Fruit fly (Drosophila melanogaster) S2 (cell line): ENCODE measurements around the gene Pgam5.

ENCODE experiments used
- CG8478 ChIP-seq: fragments of >200 bp; optimal IDR thresholded peaks from 2 replicates; lab custom pipeline; 2018
- CTCF ChIP-seq, 2 experiments: fragments of >200 bp; optimal IDR thresholded peaks; 2 replicates each; lab custom pipeline; 2018

Gene Pgam5

dm6 chrX:1873515-1874126 is at the start of gene Pgam5, which contains the start of gene Vps26:
Pgam5 (minus strand) TSS chrX:1873565.
Vps26 (plus strand) TSS chrX:1873853.
- TF ChIP-seq CTCF (optimal IDR thresholded peaks at IDR 0.05; lab: Kevin White, UChicago): no peak

dm6 chrX:1922765-1923501 is 49.6 kb upstream of the Pgam5 start, which contains the start of the genes eIF2Bepsilon and Ocrl:
eIF2Bepsilon (minus strand) TSS chrX:1922874.
Ocrl (plus strand) TSS chrX:1922981.
- peak; percentile 46 to 53 for TF ChIP-seq CTCF (optimal IDR thresholded peaks at IDR 0.05; lab: Kevin White, UChicago)
- TF ChIP-seq CG8478 (lab: Kevin White, UChicago): no peak

dm6 chrX:1909533-1909932 is 36.2 kb upstream of the Pgam5 start:
- TF ChIP-seq CTCF (optimal IDR thresholded peaks at IDR 0.05; lab: Kevin White, UChicago): no peak
- no peak for TF ChIP-seq CG8478 (lab: Kevin White, UChicago)

dm6 chrX:1908757-1909156 is 35.4 kb upstream of the Pgam5 start, which contains the start of the genes Edem1 and Rbcn-3B:
Edem1 (minus strand) TSS chrX:1908827.
Rbcn-3B (plus strand) TSS chrX:1908920.
- TF ChIP-seq CTCF (optimal IDR thresholded peaks at IDR 0.05; lab: Kevin White, UChicago) (no peak), CG8478 (lab: Kevin White, UChicago) (no peak)

dm6 chrX:1907727-1908264 is 34.4 kb upstream of the Pgam5 start, which contains the start of gene mip130:
mip130 (plus strand) TSS chrX:1908239.
- TF ChIP-seq CTCF (optimal IDR thresholded peaks at IDR 0.05; lab: Kevin White, UChicago) (no peak), CG8478 (lab: Kevin White, UChicago) (no peak)

- TF ChIP-seq CTCF (optimal IDR thresholded peaks at IDR 0.05; lab: Kevin White, UChicago) (no peak), CG8478 (lab: Kevin White, UChicago) (no peak)
Measured at dm6 chrX:1903968-1904367, 30.6 kb upstream of the Pgam5 start.

dm6 chrX:1903077-1903476 is 29.7 kb upstream of the Pgam5 start, which contains the start of gene CG32801:
CG32801 (minus strand) TSS chrX:1903177.
- TF ChIP-seq CG8478 (lab: Kevin White, UChicago): no peak

- no peak for TF ChIP-seq CTCF (optimal IDR thresholded peaks at IDR 0.05; lab: Kevin White, UChicago)
- TF ChIP-seq CG8478 (lab: Kevin White, UChicago): no peak
Measured at dm6 chrX:1901605-1902136, 28.3 kb upstream of the Pgam5 start, which contains the start of gene Ldaf1. Ldaf1 (minus strand) TSS chrX:1901911.

- TF ChIP-seq CG8478 (lab: Kevin White, UChicago): no peak
- no peak for TF ChIP-seq CTCF (optimal IDR thresholded peaks at IDR 0.05; lab: Kevin White, UChicago)
Measured at dm6 chrX:1900123-1900818, 26.9 kb upstream of the Pgam5 start, which contains the start of gene arm. arm (minus strand) TSS chrX:1900646.

- no peak for TF ChIP-seq CG8478 (lab: Kevin White, UChicago)
- TF ChIP-seq CTCF (optimal IDR thresholded peaks at IDR 0.05; lab: Kevin White, UChicago): no peak
Measured at dm6 chrX:1899445-1900085, 26.2 kb upstream of the Pgam5 start.

- TF ChIP-seq CG8478 (lab: Kevin White, UChicago) (no peak), CTCF (optimal IDR thresholded peaks at IDR 0.05; lab: Kevin White, UChicago) (no peak)
Measured at dm6 chrX:1897384-1897783, 24.0 kb upstream of the Pgam5 start.

- TF ChIP-seq CTCF (optimal IDR thresholded peaks at IDR 0.05; lab: Kevin White, UChicago) (no peak), CG8478 (lab: Kevin White, UChicago) (no peak)
Measured at dm6 chrX:1893532-1893931, 20.2 kb upstream of the Pgam5 start.

- TF ChIP-seq CG8478 (lab: Kevin White, UChicago): no peak
- TF ChIP-seq CTCF (optimal IDR thresholded peaks at IDR 0.05; lab: Kevin White, UChicago): peak in 1 of 2 experiments; percentile 33
Measured at dm6 chrX:1889926-1890325, 16.6 kb upstream of the Pgam5 start, which contains the start of the genes trr and mRpL16. trr (minus strand) TSS chrX:1889950. mRpL16 (plus strand) TSS chrX:1890256.
